In genomic region chrIV:3438022-3438421, ce11 we compare ENCODE assay signal across 3 worm cellular contexts.
TF ChIP-seq lines count a peak whose summit lies in the region.

TSS of gene grd-13 (plus strand) at chrIV:3438312.

TF ChIP-seq in whole organism, L1 larva, 84 proteins besides CTCF, POLR2A, EP300 and RAD21:
- TF ChIP-seq lin-39 (tag; optimal IDR thresholded peaks at IDR 0.05; lab: Kevin White, UChicago) = no peak
- peak; percentile 87 for TF ChIP-seq nhr-85 (tag; lab: Kevin White, UChicago)

TF ChIP-seq in whole organism, L2 larva, 48 proteins besides CTCF, POLR2A, EP300 and RAD21:
- no peak for TF ChIP-seq unc-55 (GFP tag; optimal IDR thresholded peaks at IDR 0.05; lab: Kevin White, UChicago)
- TF ChIP-seq zag-1 (tag; optimal IDR thresholded peaks at IDR 0.05; lab: Kevin White, UChicago) = no peak
- no peak for TF ChIP-seq snpc-4 (tag; optimal IDR thresholded peaks at IDR 0.05; lab: Kevin White, UChicago)
- no peak for TF ChIP-seq ZK546.5 (tag; optimal IDR thresholded peaks at IDR 0.05; lab: Kevin White, UChicago)
- no peak for TF ChIP-seq lsy-2 (tag; optimal IDR thresholded peaks at IDR 0.05; lab: Kevin White, UChicago)
- no peak for TF ChIP-seq nhr-10 (tag; optimal IDR thresholded peaks at IDR 0.05; lab: Kevin White, UChicago)
- no peak for TF ChIP-seq skn-1 (tag; optimal IDR thresholded peaks at IDR 0.05; lab: Kevin White, UChicago)
- no peak for TF ChIP-seq mab-5 (tag; optimal IDR thresholded peaks at IDR 0.05; lab: Kevin White, UChicago)
- TF ChIP-seq blmp-1 (tag; optimal IDR thresholded peaks at IDR 0.05; lab: Kevin White, UChicago; ENCODE audit: insufficient read depth) = no peak
- TF ChIP-seq ztf-1 (GFP tag; conservative IDR thresholded peaks at IDR 0.05; lab: Robert Waterston, UW) = no peak
- TF ChIP-seq ceh-82 (tag; optimal IDR thresholded peaks at IDR 0.05; lab: Kevin White, UChicago) = no peak
- TF ChIP-seq nhr-21 (tag; optimal IDR thresholded peaks at IDR 0.05; lab: Kevin White, UChicago) = no peak
- TF ChIP-seq R02D3.7 (tag; optimal IDR thresholded peaks at IDR 0.05; lab: Kevin White, UChicago) = no peak
- no peak for TF ChIP-seq egl-27 (tag; optimal IDR thresholded peaks at IDR 0.05; lab: Kevin White, UChicago)
- TF ChIP-seq elt-1 (tag; optimal IDR thresholded peaks at IDR 0.05; lab: Kevin White, UChicago) = peak; percentile 70
- peak; percentile 36 for TF ChIP-seq sma-9 (GFP tag; optimal IDR thresholded peaks at IDR 0.05; lab: Kevin White, UChicago)
- no peak for TF ChIP-seq sma-9 (tag; optimal IDR thresholded peaks at IDR 0.05; lab: Kevin White, UChicago)
- TF ChIP-seq ama-1 (optimal IDR thresholded peaks at IDR 0.05; lab: Kevin White, UChicago) = no peak
- peak; percentile 85 for TF ChIP-seq ceh-16 (tag; optimal IDR thresholded peaks at IDR 0.05; lab: Kevin White, UChicago)
- no peak for TF ChIP-seq elt-3 (tag; optimal IDR thresholded peaks at IDR 0.05; lab: Kevin White, UChicago)
- TF ChIP-seq peb-1 (tag; optimal IDR thresholded peaks at IDR 0.05; lab: Kevin White, UChicago) = no peak
- no peak for TF ChIP-seq nhr-77 (tag; optimal IDR thresholded peaks at IDR 0.05; lab: Kevin White, UChicago)
- peak; percentile 32 for TF ChIP-seq nhr-25 (tag; optimal IDR thresholded peaks at IDR 0.05; lab: Kevin White, UChicago)
- TF ChIP-seq lin-11 (tag; optimal IDR thresholded peaks at IDR 0.05; lab: Kevin White, UChicago) = no peak
- TF ChIP-seq unc-62 (GFP tag; optimal IDR thresholded peaks at IDR 0.05; lab: Kevin White, UChicago) = no peak
- TF ChIP-seq nhr-23 (tag; optimal IDR thresholded peaks at IDR 0.05; lab: Kevin White, UChicago) = peak; percentile 60
- TF ChIP-seq gmeb-1 (tag; optimal IDR thresholded peaks at IDR 0.05; lab: Kevin White, UChicago) = no peak
- TF ChIP-seq mdl-1 (tag; optimal IDR thresholded peaks at IDR 0.05; lab: Kevin White, UChicago) = no peak
- TF ChIP-seq sma-3 (GFP tag; optimal IDR thresholded peaks at IDR 0.05; lab: Kevin White, UChicago) = no peak

TF ChIP-seq in whole organism, L3 larva, 47 proteins besides CTCF, POLR2A, EP300 and RAD21:
- no peak for TF ChIP-seq lin-15B (tag; optimal IDR thresholded peaks at IDR 0.05; lab: Kevin White, UChicago)
- no peak for TF ChIP-seq pqm-1 (tag; optimal IDR thresholded peaks at IDR 0.05; lab: Kevin White, UChicago)
- no peak for TF ChIP-seq ceh-16 (tag; optimal IDR thresholded peaks at IDR 0.05; lab: Kevin White, UChicago)
- no peak for TF ChIP-seq ZK546.5 (tag; optimal IDR thresholded peaks at IDR 0.05; lab: Kevin White, UChicago)
- TF ChIP-seq skn-1 (tag; optimal IDR thresholded peaks at IDR 0.05; lab: Kevin White, UChicago) = no peak
- no peak for TF ChIP-seq nhr-237 (tag; optimal IDR thresholded peaks at IDR 0.05; lab: Kevin White, UChicago)
- no peak for TF ChIP-seq lsy-12 (tag; optimal IDR thresholded peaks at IDR 0.05; lab: Kevin White, UChicago)
- TF ChIP-seq hmg-11 (tag; optimal IDR thresholded peaks at IDR 0.05; lab: Kevin White, UChicago) = no peak
- peak; percentile 89 for TF ChIP-seq elt-1 (tag; optimal IDR thresholded peaks at IDR 0.05; lab: Kevin White, UChicago)
- TF ChIP-seq nhr-25 (tag; optimal IDR thresholded peaks at IDR 0.05; lab: Kevin White, UChicago) = peak; percentile 71
- no peak for TF ChIP-seq snpc-4 (tag; optimal IDR thresholded peaks at IDR 0.05; lab: Kevin White, UChicago)
TF ChIP-seq in whole organism, L3 larva: peak in this region for 2.
